Worm (Caenorhabditis elegans) whole organism, midembryonic: Measurements from ENCODE around the gene F58H1.3.

Experiments used
- flt-1 ChIP-seq: fragments of 200-800 bp; sonication (Bioruptor generic); IDR thresholded peaks from 2 replicates; pipeline ENCODE4 v1.3.6; 2022; ENCODE audit warnings: missing genetic modification characterization, missing compliant biosample characterization
- med-1 ChIP-seq: sonication (generic microtip); optimal IDR thresholded peaks from 2 replicates; lab custom pipeline; 2017; ENCODE audit warnings: missing genetic modification characterization, mild to moderate bottlenecking, missing compliant biosample characterization, antibody characterized with exemption, missing genetic modification reagents; ENCODE audit not compliant: insufficient read depth

ce11 chrV:11952854-11953447, 19.2 kb downstream of the F58H1.3 start:
- TF ChIP-seq med-1 (GFP tag; lab: Kevin White, UChicago), result no peak
- no peak for TF ChIP-seq flt-1 (GFP tag; lab: Robert Waterston, UW)
